Worm (Caenorhabditis elegans) whole organism, young adult: ENCODE results near the gene pod-1.

Experiments
- Y67H2A.10 ChIP-seq: fragments of 200-800 bp; sonication (Bioruptor generic); conservative IDR thresholded peaks from 2 replicates; pipeline ENCODE4 v1.3.6; 2022; ENCODE audit warnings: missing genetic modification reagents, missing genetic modification characterization, missing compliant biosample characterization
- aptf-3 ChIP-seq: fragments of 200-800 bp; sonication (Bioruptor generic); IDR thresholded peaks from 2 replicates; pipeline ENCODE4 v1.3.6; 2022; ENCODE audit warnings: missing genetic modification characterization, missing compliant biosample characterization
- attf-5 ChIP-seq: fragments of 200-800 bp; sonication (Bioruptor generic); optimal IDR thresholded peaks from 2 replicates; lab custom pipeline; 2018; ENCODE audit warnings: mild to moderate bottlenecking, missing genetic modification characterization, missing compliant biosample characterization
- ceh-27 ChIP-seq: fragments of 200-800 bp; sonication (Bioruptor generic); optimal IDR thresholded peaks from 2 replicates; lab custom pipeline; 2018; ENCODE audit warnings: mild to moderate bottlenecking, missing genetic modification characterization, moderate library complexity, missing compliant biosample characterization
- ceh-91 ChIP-seq: fragments of 200-800 bp; sonication (Bioruptor generic); IDR thresholded peaks from 2 replicates; pipeline ENCODE4 v1.3.6; 2022; ENCODE audit warnings: missing genetic modification reagents, missing genetic modification characterization, missing compliant biosample characterization
- egrh-3 ChIP-seq: fragments of 200-800 bp; sonication (Bioruptor generic); IDR thresholded peaks from 2 replicates; pipeline ENCODE4 v1.3.6; 2022; ENCODE audit warnings: missing genetic modification reagents, missing genetic modification characterization, missing compliant biosample characterization
- madf-3 ChIP-seq: fragments of 200-800 bp; sonication (Bioruptor generic); IDR thresholded peaks from 2 replicates; pipeline ENCODE4 v1.3.6; 2022; ENCODE audit warnings: missing genetic modification reagents, missing genetic modification characterization, missing compliant biosample characterization
- nfyb-1 ChIP-seq: fragments of 200-800 bp; sonication (Bioruptor generic); IDR thresholded peaks from 2 replicates; pipeline ENCODE4 v1.3.6; 2022; ENCODE audit warnings: missing genetic modification reagents, missing genetic modification characterization, missing compliant biosample characterization
- nhr-80 ChIP-seq: sonication (generic microtip); optimal IDR thresholded peaks from 2 replicates; lab custom pipeline; 2016; ENCODE audit warnings: missing genetic modification characterization, missing compliant biosample characterization
- nhr-90 ChIP-seq: sonication (generic microtip); optimal IDR thresholded peaks from 2 replicates; lab custom pipeline; 2016; ENCODE audit warnings: missing genotype, mild to moderate bottlenecking, missing genetic modification characterization, missing compliant biosample characterization
- unc-130 ChIP-seq: sonication (generic microtip); optimal IDR thresholded peaks from 2 replicates; lab custom pipeline; 2016; ENCODE audit warnings: missing genetic modification reagents, missing genetic modification characterization, missing compliant biosample characterization

DNA sequence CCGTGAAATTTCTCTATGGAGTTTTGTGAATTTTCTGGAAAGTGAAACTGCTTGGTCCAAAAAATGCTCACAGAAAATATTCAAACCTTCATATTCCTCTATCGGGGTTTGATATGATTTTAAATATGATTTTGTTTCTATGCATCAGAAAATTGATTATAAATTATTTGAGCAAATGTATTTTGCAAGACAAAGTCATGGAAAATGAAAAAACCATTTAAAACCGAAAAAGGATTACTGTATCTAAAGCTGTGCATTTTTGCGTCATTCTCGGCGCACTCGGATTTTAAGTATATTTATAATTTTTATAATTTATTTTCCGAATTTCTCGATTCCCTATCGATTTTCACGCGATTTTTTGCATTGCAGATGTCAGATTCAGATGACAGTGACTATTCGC, 52.4 kb downstream of the pod-1 start, which contains the start of gene pssy-2:
- no peak for TF ChIP-seq nfyb-1
- TF ChIP-seq ceh-27 (GFP tag; lab: Kevin White, UChicago) = no peak
- no peak for TF ChIP-seq Y67H2A.10 (GFP tag; lab: Robert Waterston, UW)
- TF ChIP-seq unc-130 (GFP tag; lab: Kevin White, UChicago) = no peak
- TF ChIP-seq madf-3 (GFP tag; lab: Robert Waterston, UW) = no peak
- no peak for TF ChIP-seq nhr-90 (tag; lab: Kevin White, UChicago)
- TF ChIP-seq attf-5 (GFP tag; lab: Kevin White, UChicago) = no peak
- no peak for TF ChIP-seq nhr-80 (tag; lab: Kevin White, UChicago)
- no peak for TF ChIP-seq aptf-3 (GFP tag; lab: Robert Waterston, UW)
- TF ChIP-seq ceh-91 (GFP tag; lab: Robert Waterston, UW) = no peak
- TF ChIP-seq egrh-3 (GFP tag; lab: Robert Waterston, UW) = no peak
